Worm (Caenorhabditis elegans) whole organism, midembryonic: Measurements from ENCODE around the gene F55B11.5.

Experiments used
- T22C8.4 ChIP-seq: fragments of 200-800 bp; sonication (Bioruptor generic); IDR thresholded peaks from 2 replicates; pipeline ENCODE4 v1.3.6; 2022; ENCODE audit warnings: missing genetic modification characterization, missing compliant biosample characterization
- cog-1 ChIP-seq: sonication (generic microtip); optimal IDR thresholded peaks from 2 replicates; lab custom pipeline; 2016; ENCODE audit warnings: missing genetic modification characterization, missing compliant biosample characterization
- flt-1 ChIP-seq: fragments of 200-800 bp; sonication (Bioruptor generic); IDR thresholded peaks from 2 replicates; pipeline ENCODE4 v1.3.6; 2022; ENCODE audit warnings: missing genetic modification characterization, missing compliant biosample characterization
- klf-2 ChIP-seq: fragments of 200-800 bp; sonication (Bioruptor generic); conservative IDR thresholded peaks from 2 replicates; pipeline ENCODE4 v1.3.6; 2022; ENCODE audit warnings: missing genetic modification reagents, missing genetic modification characterization, missing compliant biosample characterization
- med-1 ChIP-seq: sonication (generic microtip); optimal IDR thresholded peaks from 2 replicates; lab custom pipeline; 2017; ENCODE audit warnings: missing genetic modification characterization, mild to moderate bottlenecking, missing compliant biosample characterization, antibody characterized with exemption, missing genetic modification reagents; ENCODE audit not compliant: insufficient read depth
- ref-1 ChIP-seq: fragments of 200-800 bp; sonication (Bioruptor generic); conservative IDR thresholded peaks from 2 replicates; pipeline ENCODE4 v1.3.6; 2022; ENCODE audit warnings: missing genetic modification reagents, missing genetic modification characterization, missing compliant biosample characterization
- tab-1 ChIP-seq: fragments of 200-800 bp; sonication (Bioruptor generic); IDR thresholded peaks from 2 replicates; pipeline ENCODE4 v1.3.6; 2022; ENCODE audit warnings: missing genetic modification characterization, missing compliant biosample characterization
- ztf-23 ChIP-seq: fragments of 200-800 bp; sonication (Bioruptor generic); IDR thresholded peaks from 2 replicates; pipeline ENCODE4 v1.3.6; 2022; ENCODE audit warnings: missing genetic modification reagents, missing genetic modification characterization, missing compliant biosample characterization
- ztf-29 ChIP-seq: fragments of 200-800 bp; sonication (Bioruptor generic); IDR thresholded peaks from 2 replicates; pipeline ENCODE4 v1.3.6; 2022; ENCODE audit warnings: missing genetic modification reagents, missing genetic modification characterization, missing compliant biosample characterization

DNA sequence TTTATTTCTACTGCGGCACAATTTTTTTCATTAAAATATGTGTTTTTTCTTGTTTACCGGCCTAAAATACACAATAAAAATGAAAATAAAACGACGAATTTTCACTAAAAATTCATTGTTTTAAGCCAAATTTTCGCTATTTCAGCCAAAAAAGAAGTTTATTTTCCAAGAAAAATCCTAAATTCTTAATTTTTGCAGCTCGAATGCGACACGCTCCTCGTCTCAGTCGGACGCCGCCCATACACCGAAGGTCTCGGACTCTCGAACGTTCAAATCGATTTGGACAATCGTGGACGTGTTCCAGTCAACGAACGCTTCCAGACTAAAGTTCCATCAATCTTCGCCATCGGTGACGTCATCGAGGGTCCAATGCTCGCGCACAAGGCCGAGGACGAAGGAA, 38.6 kb downstream of the F55B11.5 start:
- TF ChIP-seq cog-1 (no peak), med-1 (GFP tag; lab: Kevin White, UChicago) (no peak), ref-1 (GFP tag; lab: Robert Waterston, UW) (no peak), klf-2 (GFP tag; lab: Robert Waterston, UW) (no peak), T22C8.4 (GFP tag; lab: Robert Waterston, UW) (no peak), flt-1 (no peak), tab-1 (GFP tag; lab: Robert Waterston, UW) (no peak), ztf-23 (GFP tag; lab: Robert Waterston, UW) (no peak), ztf-29 (no peak)
